Worm (Caenorhabditis elegans): Measurements from ENCODE around the gene tps-1.

tps-1 gene

DNA sequence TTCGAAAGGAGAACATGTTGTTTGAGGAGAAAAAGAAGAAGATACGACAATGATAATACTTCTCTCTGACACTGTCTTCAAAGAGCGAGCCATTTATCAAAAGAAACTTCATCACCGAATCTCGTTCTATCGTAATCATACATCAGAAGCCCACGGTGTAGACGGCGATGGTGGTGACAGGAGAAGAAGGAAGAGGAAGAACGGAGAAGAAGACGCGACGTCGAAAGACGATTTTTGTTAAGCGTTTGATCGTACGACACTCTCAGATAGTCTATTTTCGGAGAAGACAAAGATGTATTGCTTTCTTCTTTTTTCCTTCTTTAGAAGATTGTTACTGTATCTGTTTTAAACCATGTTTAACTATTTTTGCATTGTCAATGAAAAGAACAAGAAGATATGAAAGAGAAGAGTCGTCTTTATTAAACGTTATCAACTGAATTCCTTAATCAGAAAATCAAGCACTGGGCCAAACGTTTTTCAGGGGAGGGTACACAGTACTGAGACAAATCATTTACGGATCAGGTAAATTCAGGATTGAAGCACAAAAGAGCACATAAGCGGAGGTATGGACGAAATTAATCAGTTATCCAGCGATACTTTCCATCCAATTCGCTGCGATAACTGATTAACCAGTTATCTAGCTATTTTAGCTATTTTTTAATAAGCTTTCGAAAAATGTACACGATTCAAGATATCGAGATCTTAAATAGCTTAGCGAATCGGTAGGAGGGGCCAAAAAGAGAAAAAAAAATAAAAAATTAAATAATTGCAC lies 54.3 kb downstream of the tps-1 start (continued):
- no peak for TF ChIP-seq akir-1 (GFP tag; optimal IDR thresholded peaks at IDR 0.05)
- TF ChIP-seq efl-1 (GFP tag; optimal IDR thresholded peaks at IDR 0.05) = no peak
- no peak for TF ChIP-seq xnd-1 (tag; optimal IDR thresholded peaks at IDR 0.05)
- no peak for TF ChIP-seq madf-8 (GFP tag; conservative IDR thresholded peaks at IDR 0.05)
- TF ChIP-seq F57C9.4 (tag; optimal IDR thresholded peaks at IDR 0.05) = no peak
- TF ChIP-seq madf-6 (GFP tag; IDR thresholded peaks at IDR 0.05) = no peak
- no peak for TF ChIP-seq ceh-79 (tag; optimal IDR thresholded peaks at IDR 0.05)
- no peak for TF ChIP-seq rpc-1 (optimal IDR thresholded peaks at IDR 0.05)
- no peak for TF ChIP-seq rpc-1 (tag; optimal IDR thresholded peaks at IDR 0.05)
- TF ChIP-seq pbrm-1 (GFP tag; IDR thresholded peaks at IDR 0.05) = peak; percentile 34; the same call in 1 of the 2 replicates
- TF ChIP-seq K12H6.12 (tag; optimal IDR thresholded peaks at IDR 0.05) = no peak
- TF ChIP-seq F22D6.2 (tag; optimal IDR thresholded peaks at IDR 0.05) = no peak
- TF ChIP-seq nhr-90 (tag; optimal IDR thresholded peaks at IDR 0.05) = no peak
- peak; percentile 26 for TF ChIP-seq nhr-27 (tag; optimal IDR thresholded peaks at IDR 0.05)
- 0 out of 2 replicates have a peak, but pooled peaks have one; percentile 3 for TF ChIP-seq mcd-1 (GFP tag; IDR thresholded peaks at IDR 0.05)
- TF ChIP-seq Y56A3A.18 (GFP tag; IDR thresholded peaks at IDR 0.05) = 0 out of 2 replicates have a peak, but pooled peaks have one; percentile 7
- TF ChIP-seq fkh-3 (tag; optimal IDR thresholded peaks at IDR 0.05) = no peak
- TF ChIP-seq mes-4 (tag; optimal IDR thresholded peaks at IDR 0.05) = no peak
- TF ChIP-seq lin-35 (GFP tag; optimal IDR thresholded peaks at IDR 0.05) = peak in 1 of 3 experiments; percentile 18
- TF ChIP-seq B0261.1 (tag; optimal IDR thresholded peaks at IDR 0.05) = no peak
- TF ChIP-seq B0019.2 (GFP tag; conservative IDR thresholded peaks at IDR 0.05) = no peak
- TF ChIP-seq hmg-20 (GFP tag; IDR thresholded peaks at IDR 0.05) = no peak
- peak; percentile 68 for TF ChIP-seq ztf-26 (tag; optimal IDR thresholded peaks at IDR 0.05)
- no peak for TF ChIP-seq ztf-3 (GFP tag; optimal IDR thresholded peaks at IDR 0.05)
- no peak for TF ChIP-seq rcor-1 (GFP tag; IDR thresholded peaks at IDR 0.05)
- no peak for TF ChIP-seq hmg-1.2 (GFP tag; IDR thresholded peaks at IDR 0.05)
- no peak for TF ChIP-seq Y53F4B.3 (GFP tag; IDR thresholded peaks at IDR 0.05)

DNA sequence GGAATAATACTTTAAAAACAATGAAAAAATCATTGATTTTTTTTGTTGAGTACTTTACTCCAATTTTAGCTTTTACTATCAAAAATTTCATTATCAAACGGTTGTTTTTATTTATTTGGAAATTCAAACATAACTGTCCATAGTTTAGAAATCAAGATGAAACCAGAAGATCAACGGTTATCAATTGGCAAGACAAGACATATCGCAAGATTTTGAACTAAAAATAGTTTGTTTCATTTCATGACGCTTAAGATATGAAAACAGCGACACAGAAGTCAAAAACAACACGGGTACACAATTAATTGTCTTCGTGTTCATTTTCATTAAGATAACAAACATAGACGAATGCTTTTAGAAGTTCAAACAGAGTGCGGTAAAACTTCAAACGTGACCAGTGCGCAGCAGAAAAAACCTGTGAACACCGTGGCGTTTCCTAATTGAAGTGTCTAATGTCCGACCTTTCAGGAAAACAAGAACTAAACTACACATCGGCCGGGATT lies 56.8 kb downstream of the tps-1 start:
- TF ChIP-seq nfya-2 (GFP tag; IDR thresholded peaks at IDR 0.05) (no peak), Y53G8AR.9 (GFP tag; conservative IDR thresholded peaks at IDR 0.05) (no peak), hlh-12 (tag; optimal IDR thresholded peaks at IDR 0.05) (no peak)

Data from whole organism, young adult.